Worm (Caenorhabditis elegans) whole organism, late embryonic: ENCODE results near the gene aat-6.

Experiments
- C38D4.7 ChIP-seq: fragments of 200-800 bp; sonication (Bioruptor generic); optimal IDR thresholded peaks from 2 replicates; lab custom pipeline; 2018; ENCODE audit warnings: mild to moderate bottlenecking, missing genetic modification characterization, moderate library complexity, missing compliant biosample characterization
- F13H6.1 ChIP-seq: sonication (generic microtip); optimal IDR thresholded peaks from 2 replicates; lab custom pipeline; 2016; ENCODE audit warnings: missing genetic modification characterization, missing compliant biosample characterization
- K02D7.2 ChIP-seq: sonication (generic microtip); optimal IDR thresholded peaks from 2 replicates; lab custom pipeline; 2017; ENCODE audit warnings: mild to moderate bottlenecking, missing genetic modification characterization, missing compliant biosample characterization
- T23F11.4 ChIP-seq: fragments of 200-800 bp; sonication (Bioruptor generic); optimal IDR thresholded peaks from 2 replicates; lab custom pipeline; 2018; ENCODE audit warnings: mild to moderate bottlenecking, missing genetic modification characterization, missing compliant biosample characterization
- ama-1 ChIP-seq: fragments of 150-350 bp; optimal IDR thresholded peaks from 2 replicates; lab custom pipeline; 2014
- ceh-18 ChIP-seq: sonication (generic microtip); optimal IDR thresholded peaks from 2 replicates; lab custom pipeline; 2016; ENCODE audit warnings: missing genetic modification characterization, missing compliant biosample characterization
- ceh-19 ChIP-seq: fragments of 200-800 bp; sonication (Bioruptor generic); optimal IDR thresholded peaks from 2 replicates; lab custom pipeline; 2018; ENCODE audit warnings: mild to moderate bottlenecking, missing genetic modification characterization, missing compliant biosample characterization
- ceh-22 ChIP-seq: sonication (generic microtip); optimal IDR thresholded peaks from 2 replicates; lab custom pipeline; 2017; ENCODE audit warnings: missing biosample characterization, missing genetic modification characterization
- ceh-30 ChIP-seq: fragments of 150-350 bp; optimal IDR thresholded peaks from 2 replicates; lab custom pipeline; 2014; ENCODE audit warnings: missing biosample characterization, missing genetic modification characterization
- ceh-31 ChIP-seq: sonication (generic microtip); optimal IDR thresholded peaks from 2 replicates; lab custom pipeline; 2016; ENCODE audit warnings: missing genetic modification characterization, missing compliant biosample characterization
- ceh-34 ChIP-seq: sonication (generic microtip); optimal IDR thresholded peaks from 2 replicates; lab custom pipeline; 2016; ENCODE audit warnings: mild to moderate bottlenecking, missing genetic modification characterization, missing compliant biosample characterization
- ceh-45 ChIP-seq: fragments of 200-800 bp; sonication (Bioruptor generic); IDR thresholded peaks from 2 replicates; pipeline ENCODE4 v1.3.6; 2022; ENCODE audit warnings: missing genetic modification reagents, missing genetic modification characterization, missing compliant biosample characterization
- ceh-48 ChIP-seq: sonication (generic microtip); optimal IDR thresholded peaks from 2 replicates; lab custom pipeline; 2016; ENCODE audit warnings: missing genetic modification characterization, inconsistent platforms, missing compliant biosample characterization
- ceh-6 ChIP-seq: fragments of 200-800 bp; sonication (Bioruptor generic); optimal IDR thresholded peaks from 2 replicates; lab custom pipeline; 2018; ENCODE audit warnings: mild to moderate bottlenecking, missing genetic modification characterization, missing compliant biosample characterization
- che-1 ChIP-seq: sonication (generic microtip); optimal IDR thresholded peaks from 2 replicates; lab custom pipeline; 2016; ENCODE audit warnings: mild to moderate bottlenecking, missing genetic modification characterization, missing compliant biosample characterization
- dve-1 ChIP-seq: sonication (generic microtip); optimal IDR thresholded peaks from 2 replicates; lab custom pipeline; 2017; ENCODE audit warnings: antibody characterized with exemption, mild to moderate bottlenecking, missing genetic modification characterization, missing compliant biosample characterization
- ets-4 ChIP-seq: sonication (generic microtip); optimal IDR thresholded peaks from 2 replicates; lab custom pipeline; 2016; ENCODE audit warnings: missing genetic modification characterization, missing compliant biosample characterization
- hlh-13 ChIP-seq: fragments of 200-800 bp; sonication (Bioruptor generic); optimal IDR thresholded peaks from 2 replicates; lab custom pipeline; 2018; ENCODE audit warnings: mild to moderate bottlenecking, missing genetic modification characterization, missing compliant biosample characterization
- hlh-15 ChIP-seq: sonication (generic microtip); optimal IDR thresholded peaks from 2 replicates; lab custom pipeline; 2016; ENCODE audit warnings: missing genetic modification characterization, missing compliant biosample characterization
- hlh-30 ChIP-seq: sonication (generic microtip); optimal IDR thresholded peaks from 2 replicates; lab custom pipeline; 2017; ENCODE audit warnings: antibody characterized with exemption, missing genetic modification characterization, missing compliant biosample characterization; ENCODE audit not compliant: insufficient read depth
- hlh-8 ChIP-seq: sonication (generic microtip); optimal IDR thresholded peaks from 2 replicates; lab custom pipeline; 2016; ENCODE audit warnings: missing genotype, missing genetic modification characterization, missing compliant biosample characterization
- lim-6 ChIP-seq: sonication (generic microtip); optimal IDR thresholded peaks from 2 replicates; lab custom pipeline; 2016; ENCODE audit warnings: missing genetic modification characterization, missing compliant biosample characterization
- lin-11 ChIP-seq: fragments of 200-800 bp; sonication (Bioruptor generic); optimal IDR thresholded peaks from 2 replicates; lab custom pipeline; 2018; ENCODE audit warnings: mild to moderate bottlenecking, missing genetic modification characterization, missing compliant biosample characterization
- madf-2 ChIP-seq: sonication (generic microtip); optimal IDR thresholded peaks from 2 replicates; lab custom pipeline; 2017; ENCODE audit warnings: missing genetic modification characterization, missing compliant biosample characterization
- mec-3 ChIP-seq: sonication (generic microtip); optimal IDR thresholded peaks from 2 replicates; lab custom pipeline; 2016; ENCODE audit warnings: borderline replicate concordance, missing genetic modification characterization, missing compliant biosample characterization
- nfya-1 ChIP-seq: sonication (generic microtip); optimal IDR thresholded peaks from 2 replicates; lab custom pipeline; 2017; ENCODE audit warnings: missing genetic modification characterization, mild to moderate bottlenecking, missing compliant biosample characterization, antibody characterized with exemption, moderate library complexity
- nhr-232 ChIP-seq: sonication (generic microtip); optimal IDR thresholded peaks from 2 replicates; lab custom pipeline; 2016; ENCODE audit warnings: missing genetic modification characterization, missing compliant biosample characterization
- npax-4 ChIP-seq: sonication (generic microtip); optimal IDR thresholded peaks from 2 replicates; lab custom pipeline; 2016; ENCODE audit warnings: missing genetic modification characterization, missing compliant biosample characterization
- pat-9 ChIP-seq: fragments of 200-800 bp; sonication (Bioruptor generic); optimal IDR thresholded peaks from 2 replicates; lab custom pipeline; 2018; ENCODE audit warnings: mild to moderate bottlenecking, missing genetic modification characterization, moderate library complexity, missing compliant biosample characterization
- pax-1 ChIP-seq: fragments of 150-350 bp; optimal IDR thresholded peaks from 2 replicates; lab custom pipeline; 2014; ENCODE audit warnings: missing biosample characterization, missing genetic modification characterization
- pha-4 ChIP-seq: fragments of 150-350 bp; optimal IDR thresholded peaks from 2 replicates; lab custom pipeline; 2018; ENCODE audit warnings: missing biosample characterization, missing genetic modification reagents, missing genetic modification characterization
- pqm-1 ChIP-seq: sonication (generic microtip); optimal IDR thresholded peaks from 2 replicates; lab custom pipeline; 2016; ENCODE audit warnings: missing genetic modification characterization, missing compliant biosample characterization
- ref-2 ChIP-seq: sonication (generic microtip); optimal IDR thresholded peaks from 2 replicates; lab custom pipeline; 2016; ENCODE audit warnings: missing genetic modification characterization, missing compliant biosample characterization
- rnt-1 ChIP-seq: sonication (generic microtip); optimal IDR thresholded peaks from 2 replicates; lab custom pipeline; 2016; ENCODE audit warnings: missing genetic modification characterization, missing compliant biosample characterization
- sdc-2 ChIP-seq: sonication (generic microtip); optimal IDR thresholded peaks from 2 replicates; lab custom pipeline; 2016; ENCODE audit warnings: missing genotype, missing genetic modification characterization, missing compliant biosample characterization
- sox-4 ChIP-seq: sonication (generic microtip); optimal IDR thresholded peaks from 2 replicates; lab custom pipeline; 2017; ENCODE audit warnings: mild to moderate bottlenecking, missing genetic modification characterization, inconsistent platforms, missing compliant biosample characterization
- syd-9 ChIP-seq: sonication (generic microtip); optimal IDR thresholded peaks from 2 replicates; lab custom pipeline; 2016; ENCODE audit warnings: mild to moderate bottlenecking, missing genetic modification characterization, moderate library complexity, missing compliant biosample characterization
- tbx-2 ChIP-seq: sonication (generic microtip); optimal IDR thresholded peaks from 2 replicates; lab custom pipeline; 2016; ENCODE audit warnings: missing genetic modification characterization, missing compliant biosample characterization
- ttx-3 ChIP-seq: sonication (generic microtip); optimal IDR thresholded peaks from 2 replicates; lab custom pipeline; 2016; ENCODE audit warnings: missing genetic modification reagents, missing genetic modification characterization, missing compliant biosample characterization
- unc-3 ChIP-seq, 2 experiments: fragments of 200-800 bp in 1 of 2; sonication (Bioruptor generic) in 1 of 2; sonication (generic microtip) in 1 of 2; conservative IDR thresholded peaks in 1 of 2; optimal IDR thresholded peaks in 1 of 2; 2 replicates each; pipeline versions ENCODE4 v1.3.6 to Lab custom; 2016 to 2022; ENCODE audit warnings: missing compliant biosample characterization in 2 of 2, missing genetic modification characterization in 2 of 2, missing genetic modification reagents in 1 of 2
- unc-55 ChIP-seq: sonication (generic microtip); optimal IDR thresholded peaks from 2 replicates; lab custom pipeline; 2017; ENCODE audit warnings: missing biosample characterization, missing genetic modification reagents, missing genetic modification characterization
- unc-86 ChIP-seq: sonication (generic microtip); optimal IDR thresholded peaks from 2 replicates; lab custom pipeline; 2016; ENCODE audit warnings: missing genetic modification characterization, missing compliant biosample characterization
- ztf-16 ChIP-seq: sonication (generic microtip); optimal IDR thresholded peaks from 2 replicates; lab custom pipeline; 2017; ENCODE audit warnings: missing genetic modification characterization, missing compliant biosample characterization

aat-6 gene

ce11 chrV:11492456-11492855 lies 22.0 kb upstream of the aat-6 start, which contains the start of gene T11F9.21:
Gene T11F9.21 (plus strand): TSS chrV:11492756.
- TF ChIP-seq K02D7.2 (tag; lab: Kevin White, UChicago) (no peak), npax-4 (tag; lab: Kevin White, UChicago) (no peak), ref-2 (tag; lab: Kevin White, UChicago) (no peak), pqm-1 (tag; lab: Kevin White, UChicago) (no peak), ceh-45 (GFP tag; lab: Robert Waterston, UW) (no peak), C38D4.7 (GFP tag; lab: Kevin White, UChicago) (no peak), lim-6 (tag; lab: Kevin White, UChicago) (no peak), pha-4 (no peak), F13H6.1 (no peak), ceh-30 (tag; lab: Kevin White, UChicago) (no peak), che-1 (no peak), ceh-19 (GFP tag; lab: Kevin White, UChicago) (no peak), ttx-3 (no peak), nfya-1 (tag; lab: Kevin White, UChicago) (no peak), ceh-6 (no peak), ets-4 (no peak), syd-9 (tag; lab: Kevin White, UChicago) (no peak), sox-4 (no peak), unc-55 (GFP tag; lab: Kevin White, UChicago) (no peak), dve-1 (no peak)

DNA sequence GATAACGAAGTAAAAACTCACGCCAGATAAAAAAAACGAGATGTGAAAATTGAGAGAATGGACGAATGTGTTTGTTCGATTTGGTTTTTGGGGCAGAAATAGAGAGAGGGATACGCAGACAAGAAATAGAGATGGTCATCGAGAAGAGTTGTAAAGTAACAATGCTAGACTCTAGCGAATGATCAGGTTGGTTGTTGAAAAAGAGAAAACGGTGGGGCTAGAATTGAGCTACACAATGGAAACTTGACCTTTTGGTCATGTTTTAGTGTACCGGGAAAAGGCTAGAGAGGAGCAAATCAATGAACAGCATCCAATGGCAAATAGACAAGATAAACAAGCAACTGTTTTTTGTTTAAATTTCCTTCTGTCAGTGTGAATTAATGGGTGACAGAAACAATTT lies 19.9 kb upstream of the aat-6 start, which contains the start of gene dhs-19:
dhs-19 (minus strand) TSS at position 101 of the 400 bp plus-strand sequence.
- TF ChIP-seq hlh-8 (tag; lab: Kevin White, UChicago) (no peak), ceh-22 (no peak), hlh-15 (tag; lab: Kevin White, UChicago) (no peak), ttx-3 (no peak), K02D7.2 (tag; lab: Kevin White, UChicago) (no peak), lim-6 (tag; lab: Kevin White, UChicago) (no peak), sdc-2 (tag; lab: Kevin White, UChicago) (no peak), ceh-48 (tag; lab: Kevin White, UChicago) (no peak), pat-9 (tag; lab: Kevin White, UChicago) (no peak), che-1 (no peak), npax-4 (tag; lab: Kevin White, UChicago) (no peak), madf-2 (tag; lab: Kevin White, UChicago) (no peak), pqm-1 (tag; lab: Kevin White, UChicago) (no peak), lin-11 (no peak), nhr-232 (no peak), hlh-30 (tag; lab: Kevin White, UChicago) (no peak), ztf-16 (tag; lab: Kevin White, UChicago) (no peak), T23F11.4 (no peak), ceh-31 (tag; lab: Kevin White, UChicago) (no peak), pax-1 (tag; lab: Kevin White, UChicago) (no peak)
- TF ChIP-seq, all 69 proteins: peak for 0

DNA sequence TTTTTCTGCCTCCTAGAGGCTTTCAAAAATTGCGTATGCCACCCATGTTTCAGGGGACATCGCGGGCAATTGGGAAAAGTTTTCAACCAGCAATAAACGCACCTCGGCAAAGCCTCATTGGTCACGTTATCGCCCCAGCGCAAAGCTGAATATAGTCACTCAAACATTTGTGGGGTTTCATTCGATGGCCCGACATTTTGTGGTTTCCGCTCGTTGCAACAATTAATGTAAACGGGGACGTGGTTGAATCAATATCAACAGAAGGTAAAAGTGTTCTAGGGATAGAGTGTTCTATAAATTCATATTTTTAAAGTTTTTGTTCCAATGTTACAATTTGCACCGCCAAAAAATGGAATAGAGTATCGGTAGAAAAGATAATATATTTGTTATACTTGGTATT lies 17.8 kb upstream of the aat-6 start:
- TF ChIP-seq ceh-45 (GFP tag; lab: Robert Waterston, UW) = no peak
- TF ChIP-seq tbx-2 = no peak
- no peak for TF ChIP-seq ceh-34 (tag; lab: Kevin White, UChicago)
- no peak for TF ChIP-seq mec-3 (tag; lab: Kevin White, UChicago)
- TF ChIP-seq K02D7.2 (tag; lab: Kevin White, UChicago) = no peak
- TF ChIP-seq ref-2 (tag; lab: Kevin White, UChicago) = no peak
- no peak for TF ChIP-seq rnt-1 (tag; lab: Kevin White, UChicago)
- TF ChIP-seq ceh-22 = no peak
- TF ChIP-seq unc-86 (tag; lab: Kevin White, UChicago) = no peak
- TF ChIP-seq ttx-3 = no peak
- no peak for TF ChIP-seq hlh-13 (GFP tag; lab: Kevin White, UChicago)
- no peak for TF ChIP-seq ceh-18 (tag; lab: Kevin White, UChicago)
- TF ChIP-seq ama-1 (lab: Kevin White, UChicago) = no peak
- no peak for TF ChIP-seq unc-3 (GFP tag; conservative IDR thresholded peaks at IDR 0.05; lab: Robert Waterston, UW)
- no peak for TF ChIP-seq unc-3 (tag; optimal IDR thresholded peaks at IDR 0.05; lab: Kevin White, UChicago)
